Worm (Caenorhabditis elegans): Measurements from ENCODE around the gene pot-2.

pot-2 gene

ce11 chrII:14488661-14489060 is 35.3 kb upstream of the pot-2 start, which contains the start of gene usp-14 (continued):
- TF ChIP-seq tbx-9 (tag; optimal IDR thresholded peaks at IDR 0.05; ENCODE audit: borderline replicate concordance) (no peak), Y56A3A.18 (GFP tag; IDR thresholded peaks at IDR 0.05) (no peak), lsl-1 (GFP tag; optimal IDR thresholded peaks at IDR 0.05) (peak; percentile 35), F22D6.2 (tag; optimal IDR thresholded peaks at IDR 0.05) (no peak), F57A8.1 (GFP tag; optimal IDR thresholded peaks at IDR 0.05) (no peak), xnd-1 (tag; optimal IDR thresholded peaks at IDR 0.05) (peak; percentile 4), egl-44 (GFP tag; IDR thresholded peaks at IDR 0.05) (no peak), die-1 (tag; optimal IDR thresholded peaks at IDR 0.05) (no peak), F39B2.1 (GFP tag; IDR thresholded peaks at IDR 0.05) (no peak), rcor-1 (GFP tag; IDR thresholded peaks at IDR 0.05) (no peak), cebp-2 (GFP tag; IDR thresholded peaks at IDR 0.05) (no peak), sdz-38 (tag; optimal IDR thresholded peaks at IDR 0.05) (no peak), ceh-91 (GFP tag; IDR thresholded peaks at IDR 0.05) (peak; percentile 13; the same call in 1 of the 2 replicates), B0019.2 (GFP tag; conservative IDR thresholded peaks at IDR 0.05) (no peak), lsy-27 (tag; optimal IDR thresholded peaks at IDR 0.05; ENCODE audit: borderline replicate concordance, insufficient read depth) (no peak), nhr-27 (tag; optimal IDR thresholded peaks at IDR 0.05) (no peak), snpc-3.4 (tag; optimal IDR thresholded peaks at IDR 0.05) (no peak), akir-1 (GFP tag; optimal IDR thresholded peaks at IDR 0.05) (no peak), ceh-27 (GFP tag; optimal IDR thresholded peaks at IDR 0.05) (no peak), ztf-18 (tag; optimal IDR thresholded peaks at IDR 0.05) (peak; percentile 93), ceh-79 (tag; optimal IDR thresholded peaks at IDR 0.05) (no peak), lag-1 (GFP tag; IDR thresholded peaks at IDR 0.05) (no peak), hmg-1.2 (GFP tag; IDR thresholded peaks at IDR 0.05) (peak; percentile 45), T26A5.8 (tag; optimal IDR thresholded peaks at IDR 0.05) (no peak), sptf-2 (GFP tag; optimal IDR thresholded peaks at IDR 0.05) (no peak), pbrm-1 (GFP tag; IDR thresholded peaks at IDR 0.05) (peak; percentile 62), F10E7.11 (tag; optimal IDR thresholded peaks at IDR 0.05) (no peak), ztf-3 (GFP tag; optimal IDR thresholded peaks at IDR 0.05) (no peak), nfyb-1 (GFP tag; IDR thresholded peaks at IDR 0.05) (peak; percentile 66), dpl-1 (GFP tag; optimal IDR thresholded peaks at IDR 0.05) (peak; percentile 53), sea-2 (GFP tag; IDR thresholded peaks at IDR 0.05) (no peak), ceh-40 (GFP tag; IDR thresholded peaks at IDR 0.05) (no peak), B0261.1 (tag; optimal IDR thresholded peaks at IDR 0.05) (no peak), egl-18 (GFP tag; IDR thresholded peaks at IDR 0.05) (no peak), rec-8 (tag; optimal IDR thresholded peaks at IDR 0.05) (no peak), F37B4.10 (GFP tag; IDR thresholded peaks at IDR 0.05) (no peak), K12H6.12 (tag; optimal IDR thresholded peaks at IDR 0.05) (no peak), hsf-1 (GFP tag; IDR thresholded peaks at IDR 0.05) (no peak), ekl-4 (GFP tag; IDR thresholded peaks at IDR 0.05) (no peak), efl-1 (GFP tag; optimal IDR thresholded peaks at IDR 0.05) (peak; percentile 76), bed-1 (GFP tag; IDR thresholded peaks at IDR 0.05) (no peak), let-607 (tag; optimal IDR thresholded peaks at IDR 0.05) (peak in 1 of 2 experiments; percentile 29), D2030.7 (GFP tag; IDR thresholded peaks at IDR 0.05) (peak; percentile 44; the same call in 1 of the 2 replicates), F55B11.4 (tag; optimal IDR thresholded peaks at IDR 0.05; ENCODE audit: borderline replicate concordance, insufficient read depth) (no peak), dox-1 (GFP tag; IDR thresholded peaks at IDR 0.05) (peak; percentile 61), somi-1 (GFP tag; optimal IDR thresholded peaks at IDR 0.05) (no peak), madf-10 (tag; optimal IDR thresholded peaks at IDR 0.05) (no peak), Y79H2A.3 (GFP tag; conservative IDR thresholded peaks at IDR 0.05) (no peak), ztf-26 (tag; optimal IDR thresholded peaks at IDR 0.05) (no peak)

All from whole organism, young adult.